Worm (Caenorhabditis elegans): ENCODE measurements around the gene F49C12.2.
"Not testable (repeated sequence)": the region's sequence is repeated elsewhere in the genome, so short reads cannot be mapped to it uniquely, and the experiment has no call there.

Gene F49C12.2

ce11 chrIV:9312827-9313226, 13.8 kb upstream of the F49C12.2 start, which contains the start of gene F49C12.7:
Gene F49C12.7 (minus strand): TSS chrIV:9312927.
- TF ChIP-seq nhr-20 (tag; optimal IDR thresholded peaks at IDR 0.05); unc-98 (GFP tag; IDR thresholded peaks at IDR 0.05); snpc-4 (tag; optimal IDR thresholded peaks at IDR 0.05): not testable (repeated sequence)

DNA sequence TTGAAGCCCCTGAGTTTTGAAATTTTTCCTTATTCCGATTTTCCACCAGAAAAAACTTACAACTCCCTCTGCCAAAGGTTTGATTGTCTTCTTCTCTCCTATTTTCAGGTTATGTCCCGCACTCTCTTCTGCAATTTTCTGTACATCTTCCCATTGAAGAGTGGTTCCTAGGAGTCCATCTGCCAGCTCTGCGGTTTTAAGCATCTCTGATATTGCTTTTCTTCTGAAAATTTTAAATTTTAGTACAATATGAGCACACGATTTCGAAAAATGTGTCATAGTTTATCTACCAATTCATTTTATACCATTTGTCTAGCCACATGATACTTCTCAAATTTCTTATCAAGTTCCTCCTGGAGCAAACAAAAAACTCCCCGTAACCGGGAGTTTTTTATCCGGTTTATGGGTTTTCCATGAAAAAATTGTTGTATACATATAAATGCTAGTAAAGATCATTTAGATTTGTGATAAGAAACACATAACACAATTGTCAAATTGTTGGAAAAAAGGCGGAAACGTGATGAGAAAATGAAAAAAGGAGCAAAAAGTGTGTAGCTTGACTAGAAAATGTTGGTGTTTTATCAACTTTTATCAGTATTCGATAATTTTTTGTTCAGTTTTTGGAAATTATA, 12.0 kb upstream of the F49C12.2 start:
- TF ChIP-seq nhr-20 (tag; optimal IDR thresholded peaks at IDR 0.05) (peak; percentile 7), efl-1 (optimal IDR thresholded peaks at IDR 0.05) (no peak), efl-1 (GFP tag; optimal IDR thresholded peaks at IDR 0.05 in 1 of 2) (peak in 1 of 2 experiments; percentile 75), elt-2 (tag; optimal IDR thresholded peaks at IDR 0.05) (peak; percentile 90), ztf-4 (tag; optimal IDR thresholded peaks at IDR 0.05) (no peak), ceh-82 (tag; optimal IDR thresholded peaks at IDR 0.05) (no peak)

- TF ChIP-seq mef-2 (tag; optimal IDR thresholded peaks at IDR 0.05) (no peak), nhr-20 (tag; optimal IDR thresholded peaks at IDR 0.05) (no peak), ces-1 (GFP tag; optimal IDR thresholded peaks at IDR 0.05) (no peak), snu-23 (GFP tag; optimal IDR thresholded peaks at IDR 0.05) (no peak), F16B12.6 (tag; optimal IDR thresholded peaks at IDR 0.05) (no peak), egl-27 (tag; optimal IDR thresholded peaks at IDR 0.05) (no peak), ceh-8 (GFP tag; optimal IDR thresholded peaks at IDR 0.05) (no peak), ztf-11 (tag; optimal IDR thresholded peaks at IDR 0.05) (no peak), blmp-1 (tag; optimal IDR thresholded peaks at IDR 0.05) (no peak), lir-3 (tag; optimal IDR thresholded peaks at IDR 0.05; ENCODE audit: poor library complexity) (no peak), fkh-4 (tag; optimal IDR thresholded peaks at IDR 0.05; ENCODE audit: borderline replicate concordance) (no peak), dsc-1 (tag; optimal IDR thresholded peaks at IDR 0.05) (no peak), nhr-19 (GFP tag; conservative IDR thresholded peaks at IDR 0.05) (no peak), Y116A8C.19 (tag; optimal IDR thresholded peaks at IDR 0.05; ENCODE audit: borderline replicate concordance) (no peak), ceh-63 (GFP tag; optimal IDR thresholded peaks at IDR 0.05) (no peak), ets-5 (GFP tag; IDR thresholded peaks at IDR 0.05) (no peak)
Observed at ce11 chrIV:9308975-9309374, 9.9 kb upstream of the F49C12.2 start, which contains the start of gene F49C12.6. Gene F49C12.6 (minus strand): TSS chrIV:9309075.

DNA sequence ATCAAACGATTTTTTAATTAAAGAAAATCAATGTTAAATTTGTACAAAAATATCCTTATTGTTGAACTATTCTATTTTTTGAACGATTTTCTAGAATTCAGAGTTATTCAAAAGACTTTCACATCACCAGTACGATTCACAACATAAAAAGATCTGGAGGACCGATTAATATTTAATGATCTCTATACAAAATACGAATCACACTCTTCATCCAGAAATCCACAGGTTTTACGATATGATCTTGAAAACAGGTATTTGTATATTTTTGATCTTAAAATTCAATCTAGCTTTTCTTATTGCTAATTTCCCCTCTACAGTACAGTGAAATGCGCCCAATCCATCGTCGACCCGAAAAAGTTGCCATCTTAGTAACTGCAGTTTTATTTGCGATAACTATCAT, 5.6 kb upstream of the F49C12.2 start, which contains the start of gene F49C12.5:
Gene F49C12.5, plus strand, starts transcription at position 301 of the 400 bp plus-strand sequence.
- TF ChIP-seq ama-1 (optimal IDR thresholded peaks at IDR 0.05) (no peak), nhr-19 (GFP tag; conservative IDR thresholded peaks at IDR 0.05) (no peak), C04F5.9 (tag; optimal IDR thresholded peaks at IDR 0.05) (no peak), ces-1 (GFP tag; optimal IDR thresholded peaks at IDR 0.05) (no peak), unc-62 (GFP tag; optimal IDR thresholded peaks at IDR 0.05) (no peak), lin-14 (GFP tag; optimal IDR thresholded peaks at IDR 0.05) (no peak), sup-37 (GFP tag; optimal IDR thresholded peaks at IDR 0.05) (no peak), dpl-1 (GFP tag; optimal IDR thresholded peaks at IDR 0.05) (no peak), mef-2 (tag; optimal IDR thresholded peaks at IDR 0.05) (no peak), tbx-2 (tag; optimal IDR thresholded peaks at IDR 0.05) (no peak), nhr-11 (tag; optimal IDR thresholded peaks at IDR 0.05) (no peak)

DNA sequence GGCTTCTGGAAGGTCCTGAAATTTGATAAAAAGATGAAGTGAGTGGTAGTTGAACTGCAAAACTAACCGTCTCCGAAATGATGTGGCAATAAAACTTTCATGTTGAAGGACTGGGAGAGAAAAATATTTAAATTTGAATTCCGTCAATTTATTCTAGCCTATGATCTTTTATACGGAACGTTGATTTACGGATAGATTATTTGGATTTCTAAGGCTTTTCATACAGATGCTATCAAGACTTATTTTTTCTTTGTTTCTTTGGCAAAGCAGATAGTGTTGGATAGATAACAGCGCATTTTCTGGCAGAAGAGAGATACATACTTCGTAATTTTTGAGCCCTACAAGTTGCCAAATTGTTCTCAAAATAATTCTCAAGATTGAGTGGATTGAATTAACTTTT, 4.9 kb upstream of the F49C12.2 start, which contains the start of gene F49C12.4:
Gene F49C12.4, minus strand, starts transcription at position 101 of the 400 bp plus-strand sequence.
- TF ChIP-seq nhr-85 (tag) (no peak), efl-3 (GFP tag; optimal IDR thresholded peaks at IDR 0.05) (no peak), C04F5.9 (tag; optimal IDR thresholded peaks at IDR 0.05) (no peak), snu-23 (GFP tag; optimal IDR thresholded peaks at IDR 0.05) (no peak), egl-13 (tag; optimal IDR thresholded peaks at IDR 0.05) (no peak), pax-3 (tag; optimal IDR thresholded peaks at IDR 0.05) (no peak), hlh-4 (tag; optimal IDR thresholded peaks at IDR 0.05) (no peak), zip-4 (GFP tag; optimal IDR thresholded peaks at IDR 0.05) (no peak), unc-86 (tag; optimal IDR thresholded peaks at IDR 0.05) (no peak), elt-2 (tag; optimal IDR thresholded peaks at IDR 0.05) (no peak)

All from whole organism, L1 larva.